Worm (Caenorhabditis elegans): ENCODE measurements around the gene T25B2.2.

The T25B2.2 gene

ce11 chrX:6155436-6155835 is 14.0 kb upstream of the T25B2.2 start:
- TF ChIP-seq daf-12 (tag; optimal IDR thresholded peaks at IDR 0.05) = no peak

ce11 chrX:6157411-6157916 is 12.0 kb upstream of the T25B2.2 start:
- TF ChIP-seq nhr-77 (tag; optimal IDR thresholded peaks at IDR 0.05) = no peak
- TF ChIP-seq aha-1 (tag) = peak; percentile 39

ce11 chrX:6159562-6159961 is 9.9 kb upstream of the T25B2.2 start:
- peak in 1 of 2 experiments; percentile 91 for TF ChIP-seq unc-62 (GFP tag; optimal IDR thresholded peaks at IDR 0.05 in 1 of 2)
- TF ChIP-seq unc-62 (tag; optimal IDR thresholded peaks at IDR 0.05) = no peak
- TF ChIP-seq lin-29 (GFP tag; IDR thresholded peaks at IDR 0.05) = no peak
- no peak for TF ChIP-seq nhr-11 (tag; optimal IDR thresholded peaks at IDR 0.05)

- TF ChIP-seq aha-1 (tag) = peak; percentile 66
- TF ChIP-seq vab-7 (GFP tag; IDR thresholded peaks at IDR 0.05) = no peak
- TF ChIP-seq arid-1 (GFP tag; conservative IDR thresholded peaks at IDR 0.05) = no peak
Observed at ce11 chrX:6160427-6160826, 9.0 kb upstream of the T25B2.2 start, which contains the start of gene odd-2. odd-2 (minus strand) TSS chrX:6160527.

ce11 chrX:6162037-6162436 is 7.4 kb upstream of the T25B2.2 start:
- TF ChIP-seq lin-39 (tag; optimal IDR thresholded peaks at IDR 0.05) = no peak
- peak; percentile 71 for TF ChIP-seq set-16 (GFP tag; IDR thresholded peaks at IDR 0.05)
- TF ChIP-seq ceh-44 (GFP tag; IDR thresholded peaks at IDR 0.05) = no peak
- TF ChIP-seq mxl-2 (GFP tag; conservative IDR thresholded peaks at IDR 0.05) = 0 out of 2 replicates have a peak, but pooled peaks have one; percentile 24

ce11 chrX:6167376-6167775 is 2.1 kb upstream of the T25B2.2 start:
- TF ChIP-seq unc-62 (GFP tag; optimal IDR thresholded peaks at IDR 0.05 in 1 of 2) (peak in 1 of 2 experiments; percentile 89), unc-62 (tag; optimal IDR thresholded peaks at IDR 0.05) (no peak), jun-1 (tag; optimal IDR thresholded peaks at IDR 0.05) (no peak), mxl-3 (GFP tag; optimal IDR thresholded peaks at IDR 0.05) (no peak), dmd-6 (GFP tag; IDR thresholded peaks at IDR 0.05) (peak; percentile 37), nhr-10 (tag; optimal IDR thresholded peaks at IDR 0.05) (no peak), Y75B8A.6 (GFP tag; IDR thresholded peaks at IDR 0.05) (no peak), aly-2 (tag; optimal IDR thresholded peaks at IDR 0.05) (no peak), fkh-10 (GFP tag; optimal IDR thresholded peaks at IDR 0.05) (no peak), nhr-41 (GFP tag; IDR thresholded peaks at IDR 0.05) (no peak), daf-16 (GFP tag; optimal IDR thresholded peaks at IDR 0.05) (no peak), daf-16 (tag; optimal IDR thresholded peaks at IDR 0.05) (peak; percentile 17)

- no peak for TF ChIP-seq cey-2 (tag; optimal IDR thresholded peaks at IDR 0.05; ENCODE audit: borderline replicate concordance, insufficient read depth)
- TF ChIP-seq mes-2 (tag; optimal IDR thresholded peaks at IDR 0.05; ENCODE audit: poor library complexity, severe bottlenecking) = no peak
- no peak for TF ChIP-seq aly-2 (tag; optimal IDR thresholded peaks at IDR 0.05)
- TF ChIP-seq unc-39 (tag; optimal IDR thresholded peaks at IDR 0.05) = no peak
- TF ChIP-seq dmd-9 (GFP tag; IDR thresholded peaks at IDR 0.05) = no peak
- TF ChIP-seq lin-13 (GFP tag; optimal IDR thresholded peaks at IDR 0.05) = no peak
- TF ChIP-seq ceh-20 (GFP tag; IDR thresholded peaks at IDR 0.05) = no peak
- TF ChIP-seq mep-1 (tag; optimal IDR thresholded peaks at IDR 0.05) = no peak
- TF ChIP-seq daf-16 (GFP tag; optimal IDR thresholded peaks at IDR 0.05) = no peak
- no peak for TF ChIP-seq daf-16 (tag; optimal IDR thresholded peaks at IDR 0.05)
- no peak for TF ChIP-seq mxl-2 (GFP tag; conservative IDR thresholded peaks at IDR 0.05)
- TF ChIP-seq nhr-111 (GFP tag; optimal IDR thresholded peaks at IDR 0.05) = no peak
- TF ChIP-seq F26F4.8 (GFP tag; conservative IDR thresholded peaks at IDR 0.05) = no peak
- no peak for TF ChIP-seq egl-43 (GFP tag; IDR thresholded peaks at IDR 0.05)
- no peak for TF ChIP-seq spr-3 (GFP tag; optimal IDR thresholded peaks at IDR 0.05)
- TF ChIP-seq R02D3.7 (tag; optimal IDR thresholded peaks at IDR 0.05) = no peak
Observed at ce11 chrX:6173656-6174055, 4.2 kb downstream of the T25B2.2 start, which contains the start of gene T25B2.1. T25B2.1 (plus strand) TSS chrX:6173956.
